Fruit fly (Drosophila melanogaster): ENCODE data around the gene CG6661.

Gene CG6661

dm6 chr3L:14056816-14057215 is 22.2 kb downstream of the CG6661 start:
- TF ChIP-seq otp (GFP tag; IDR thresholded peaks at IDR 0.05) (0 out of 3 replicates have a peak, but pooled peaks have one; percentile 13), CG9609 (GFP tag; optimal IDR thresholded peaks at IDR 0.05) (no peak), prd (optimal IDR thresholded peaks at IDR 0.05) (no peak), prd (GFP tag; IDR thresholded peaks at IDR 0.05) (0 out of 3 replicates have a peak, but pooled peaks have one; percentile 7), D19B (GFP tag; optimal IDR thresholded peaks at IDR 0.05) (peak; percentile 45), Atf6 (GFP tag; IDR thresholded peaks at IDR 0.05) (peak; percentile 19; the same call in 1 of the 2 replicates), tll (GFP tag; optimal IDR thresholded peaks at IDR 0.05) (peak in 1 of 2 experiments; percentile 75), CG13123 (GFP tag; optimal IDR thresholded peaks at IDR 0.05) (no peak), sob (GFP tag; IDR thresholded peaks at IDR 0.05) (peak; percentile 22; the same call in 1 of the 2 replicates), rib (GFP tag; IDR thresholded peaks at IDR 0.05) (peak; percentile 71; the same call in 1 of the 2 replicates), ken (GFP tag; IDR thresholded peaks at IDR 0.05) (0 out of 3 replicates have a peak, but pooled peaks have one; percentile 38), stc (GFP tag; IDR thresholded peaks at IDR 0.05) (no peak), CG32772 (GFP tag; IDR thresholded peaks at IDR 0.05) (peak; percentile 7; the same call in 1 of the 2 replicates), CG6175 (GFP tag; IDR thresholded peaks at IDR 0.05) (peak; percentile 61; the same call in 2 of the 3 replicates), CkIIα-i1 (GFP tag; IDR thresholded peaks at IDR 0.05) (no peak), ftz-f1 (GFP tag; optimal IDR thresholded peaks at IDR 0.05) (peak; percentile 56), sens (GFP tag) (peak; percentile 63), CG9932 (GFP tag; IDR thresholded peaks at IDR 0.05) (0 out of 2 replicates have a peak, but pooled peaks have one; percentile 25), Hmr (GFP tag; optimal IDR thresholded peaks at IDR 0.05) (peak; percentile 2), CG2120 (GFP tag; optimal IDR thresholded peaks at IDR 0.05) (no peak), Rfx (GFP tag; IDR thresholded peaks at IDR 0.05) (0 out of 2 replicates have a peak, but pooled peaks have one; percentile 15), lab (GFP tag; optimal IDR thresholded peaks at IDR 0.05) (peak; percentile 39), CG3995 (GFP tag; optimal IDR thresholded peaks at IDR 0.05) (no peak), Xbp1 (GFP tag; optimal IDR thresholded peaks at IDR 0.05) (no peak), stwl (tag; optimal IDR thresholded peaks at IDR 0.05) (no peak), CG15479 (GFP tag; optimal IDR thresholded peaks at IDR 0.05) (peak; percentile 70), CG1603 (tag; optimal IDR thresholded peaks at IDR 0.05) (no peak), dm (GFP tag; optimal IDR thresholded peaks at IDR 0.05) (no peak), schlank (tag; optimal IDR thresholded peaks at IDR 0.05) (no peak), Hr3 (GFP tag; optimal IDR thresholded peaks at IDR 0.05) (no peak), CG7745 (tag; optimal IDR thresholded peaks at IDR 0.05) (no peak), Dbx (GFP tag; IDR thresholded peaks at IDR 0.05) (peak; percentile 33; the same call in 1 of the 3 replicates), gcm2 (GFP tag; optimal IDR thresholded peaks at IDR 0.05) (no peak), CG13624 (GFP tag; optimal IDR thresholded peaks at IDR 0.05) (no peak), twi (tag; optimal IDR thresholded peaks at IDR 0.05) (no peak), gsb (GFP tag; IDR thresholded peaks at IDR 0.05) (no peak), Bteb2 (GFP tag; optimal IDR thresholded peaks at IDR 0.05) (no peak), Adf1 (GFP tag; IDR thresholded peaks at IDR 0.05) (peak; percentile 10; the same call in 1 of the 2 replicates), GATAe (GFP tag; conservative IDR thresholded peaks at IDR 0.05) (no peak)

dm6 chr3L:14059266-14059974 is 24.8 kb downstream of the CG6661 start:
- TF ChIP-seq Xrp1 (GFP tag; IDR thresholded peaks at IDR 0.05): 0 out of 2 replicates have a peak, but pooled peaks have one; percentile 8
- TF ChIP-seq slbo (GFP tag; IDR thresholded peaks at IDR 0.05): 0 out of 2 replicates have a peak, but pooled peaks have one; percentile 15
- TF ChIP-seq lab (GFP tag; optimal IDR thresholded peaks at IDR 0.05): peak; percentile 10
- TF ChIP-seq vvl (GFP tag; IDR thresholded peaks at IDR 0.05): peak; percentile 48; the same call in 1 of the 2 replicates
- no peak for TF ChIP-seq emc (GFP tag; optimal IDR thresholded peaks at IDR 0.05)
- peak; percentile 80 for TF ChIP-seq nom (GFP tag; optimal IDR thresholded peaks at IDR 0.05)
- no peak for TF ChIP-seq CG8290 (GFP tag; optimal IDR thresholded peaks at IDR 0.05)
- TF ChIP-seq CG8290 (tag; optimal IDR thresholded peaks at IDR 0.05): peak in 1 of 2 experiments; percentile 7
- TF ChIP-seq sd (tag; optimal IDR thresholded peaks at IDR 0.05): peak; percentile 11
- TF ChIP-seq cato (GFP tag; optimal IDR thresholded peaks at IDR 0.05; ENCODE audit: borderline replicate concordance): no peak
- peak; percentile 64 for TF ChIP-seq sens (GFP tag)
- peak; percentile 16 for TF ChIP-seq Blimp-1 (GFP tag; optimal IDR thresholded peaks at IDR 0.05)
- TF ChIP-seq CG2120 (GFP tag; optimal IDR thresholded peaks at IDR 0.05): peak; percentile 16
- TF ChIP-seq Med (GFP tag): peak; percentile 75
- no peak for TF ChIP-seq danr (GFP tag; IDR thresholded peaks at IDR 0.05)
- peak; percentile 1 for TF ChIP-seq Dip3 (GFP tag; optimal IDR thresholded peaks at IDR 0.05)
